Worm (Caenorhabditis elegans): Measurements from ENCODE around the gene C05E11.7.

DNA sequence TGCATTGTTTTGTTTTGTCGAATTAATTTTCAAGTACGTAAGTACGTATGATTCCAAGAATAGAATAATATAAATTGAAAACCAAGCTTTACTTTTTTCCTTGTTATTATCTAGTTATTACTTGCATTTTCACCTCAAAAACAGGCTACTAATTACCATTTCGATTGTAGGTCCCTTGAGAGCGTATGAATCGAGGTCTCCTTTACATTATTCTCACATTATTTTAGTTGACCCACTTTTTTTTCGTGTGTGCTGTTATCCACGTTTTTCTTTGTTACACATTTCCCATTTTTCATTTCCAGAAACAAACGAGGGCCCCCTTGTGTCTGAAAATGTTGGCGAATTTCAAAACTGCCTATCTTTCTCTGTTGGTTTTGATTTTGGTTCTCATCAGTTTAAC, 23.6 kb downstream of the C05E11.7 start, which contains the start of gene C05E11.6:
- TF ChIP-seq ccch-3 (GFP tag; optimal IDR thresholded peaks at IDR 0.05), result no peak
- no peak for TF ChIP-seq aptf-2 (GFP tag; conservative IDR thresholded peaks at IDR 0.05)
- no peak for TF ChIP-seq nfya-1 (tag; optimal IDR thresholded peaks at IDR 0.05; ENCODE audit: borderline replicate concordance, insufficient read depth)
- TF ChIP-seq fkh-3 (tag; optimal IDR thresholded peaks at IDR 0.05), result no peak
- TF ChIP-seq ceh-91 (GFP tag; IDR thresholded peaks at IDR 0.05), result no peak
- no peak for TF ChIP-seq snpc-4 (GFP tag; optimal IDR thresholded peaks at IDR 0.05)
- no peak for TF ChIP-seq snpc-4 (tag; optimal IDR thresholded peaks at IDR 0.05)
- TF ChIP-seq bed-2 (GFP tag; IDR thresholded peaks at IDR 0.05), result no peak
- TF ChIP-seq xnd-1 (tag; optimal IDR thresholded peaks at IDR 0.05), result no peak
- no peak for TF ChIP-seq zim-3 (tag; optimal IDR thresholded peaks at IDR 0.05)
- no peak for TF ChIP-seq F39B2.1 (GFP tag; IDR thresholded peaks at IDR 0.05)
- no peak for TF ChIP-seq lin-35 (GFP tag; optimal IDR thresholded peaks at IDR 0.05)
- no peak for TF ChIP-seq lin-54 (GFP tag; optimal IDR thresholded peaks at IDR 0.05)

Measured in whole organism, young adult.